Fruit fly (Drosophila melanogaster): ENCODE measurements around the gene Nup153.
A peak's percentile ranks its signal among the peaks of the same experiment; 100 is the strongest.

Nup153 gene

dm6 chrX:16579978-16580377 lies 19.1 kb upstream of the Nup153 start:
- no peak for TF ChIP-seq Met (GFP tag; optimal IDR thresholded peaks at IDR 0.05)
- peak; percentile 18 for TF ChIP-seq topi (GFP tag; optimal IDR thresholded peaks at IDR 0.05)
- peak; percentile 27 for TF ChIP-seq CG4318 (GFP tag; optimal IDR thresholded peaks at IDR 0.05)
- TF ChIP-seq CG34406 (GFP tag; optimal IDR thresholded peaks at IDR 0.05): peak; percentile 19
- TF ChIP-seq achi (GFP tag; optimal IDR thresholded peaks at IDR 0.05): peak; percentile 25
- TF ChIP-seq ss (GFP tag; optimal IDR thresholded peaks at IDR 0.05): peak in 1 of 2 experiments; percentile 23
- peak; percentile 1 for TF ChIP-seq Smox (GFP tag; optimal IDR thresholded peaks at IDR 0.05)
- peak; percentile 6 for TF ChIP-seq CG6792 (GFP tag; optimal IDR thresholded peaks at IDR 0.05)
- TF ChIP-seq CG3032 (tag; optimal IDR thresholded peaks at IDR 0.05): peak; percentile 31
- TF ChIP-seq svp (GFP tag): peak; percentile 33
- TF ChIP-seq OdsH (GFP tag; optimal IDR thresholded peaks at IDR 0.05): peak; percentile 46
- TF ChIP-seq pdm3 (GFP tag; optimal IDR thresholded peaks at IDR 0.05): peak; percentile 6
- TF ChIP-seq esn (GFP tag; optimal IDR thresholded peaks at IDR 0.05): peak; percentile 19
- peak; percentile 25 for TF ChIP-seq CG8632 (GFP tag; optimal IDR thresholded peaks at IDR 0.05)
- no peak for TF ChIP-seq Ets96B (tag; optimal IDR thresholded peaks at IDR 0.05)
- peak; percentile 9 for TF ChIP-seq CG10631 (GFP tag; optimal IDR thresholded peaks at IDR 0.05)
- TF ChIP-seq CG31627 (GFP tag; optimal IDR thresholded peaks at IDR 0.05): no peak
- TF ChIP-seq Sox15 (GFP tag; optimal IDR thresholded peaks at IDR 0.05): no peak
- TF ChIP-seq Eip78C (GFP tag): peak; percentile 51
- no peak for TF ChIP-seq CG11762 (GFP tag; optimal IDR thresholded peaks at IDR 0.05; ENCODE audit: insufficient read depth)
- peak; percentile 16 for TF ChIP-seq acj6 (GFP tag; optimal IDR thresholded peaks at IDR 0.05)
- TF ChIP-seq Ets21C (GFP tag; optimal IDR thresholded peaks at IDR 0.05): no peak
- TF ChIP-seq Hr4 (GFP tag; optimal IDR thresholded peaks at IDR 0.05): peak; percentile 43
- peak; percentile 61 for TF ChIP-seq CG32006 (GFP tag; optimal IDR thresholded peaks at IDR 0.05)
- peak; percentile 29 for TF ChIP-seq Eip75B (GFP tag; optimal IDR thresholded peaks at IDR 0.05)
- TF ChIP-seq Gug (GFP tag; IDR thresholded peaks at IDR 0.05): peak; percentile 11; the same call in 1 of the 2 replicates
- no peak for TF ChIP-seq Sox102F (GFP tag; optimal IDR thresholded peaks at IDR 0.05)
- TF ChIP-seq fd59A (GFP tag; optimal IDR thresholded peaks at IDR 0.05): no peak
- peak; percentile 4 for TF ChIP-seq cyc (GFP tag; optimal IDR thresholded peaks at IDR 0.05)
- TF ChIP-seq CG6808 (GFP tag; optimal IDR thresholded peaks at IDR 0.05): peak; percentile 15
- TF ChIP-seq CG10669 (GFP tag; optimal IDR thresholded peaks at IDR 0.05): peak; percentile 33
- peak; percentile 21 for TF ChIP-seq CG6276 (GFP tag; optimal IDR thresholded peaks at IDR 0.05)
- TF ChIP-seq CG11902 (GFP tag; optimal IDR thresholded peaks at IDR 0.05): no peak

dm6 chrX:16581703-16582102 lies 17.3 kb upstream of the Nup153 start:
- peak; percentile 0 for TF ChIP-seq esn (GFP tag; optimal IDR thresholded peaks at IDR 0.05)
- no peak for TF ChIP-seq Gug (GFP tag; IDR thresholded peaks at IDR 0.05)
- peak; percentile 15 for TF ChIP-seq acj6 (GFP tag; optimal IDR thresholded peaks at IDR 0.05)
- no peak for TF ChIP-seq Sox102F (GFP tag; optimal IDR thresholded peaks at IDR 0.05)
- TF ChIP-seq pdm3 (GFP tag; optimal IDR thresholded peaks at IDR 0.05): peak; percentile 7
- TF ChIP-seq CG32006 (GFP tag; optimal IDR thresholded peaks at IDR 0.05): peak; percentile 56
- peak; percentile 21 for TF ChIP-seq Hr39 (GFP tag; optimal IDR thresholded peaks at IDR 0.05)
- TF ChIP-seq CG10669 (GFP tag; optimal IDR thresholded peaks at IDR 0.05): no peak
- TF ChIP-seq CG11902 (GFP tag; optimal IDR thresholded peaks at IDR 0.05): no peak
- peak; percentile 55 for TF ChIP-seq Hr4 (GFP tag; optimal IDR thresholded peaks at IDR 0.05)
- TF ChIP-seq lz (GFP tag; optimal IDR thresholded peaks at IDR 0.05): peak; percentile 4
- peak; percentile 10 for TF ChIP-seq cyc (GFP tag; optimal IDR thresholded peaks at IDR 0.05)
- TF ChIP-seq Eip78C (GFP tag): peak; percentile 62
- no peak for TF ChIP-seq Ets21C (GFP tag; optimal IDR thresholded peaks at IDR 0.05)
- peak; percentile 3 for TF ChIP-seq CG31627 (GFP tag; optimal IDR thresholded peaks at IDR 0.05)
- no peak for TF ChIP-seq Lpt (GFP tag; optimal IDR thresholded peaks at IDR 0.05)
- peak; percentile 12 for TF ChIP-seq OdsH (GFP tag; optimal IDR thresholded peaks at IDR 0.05)
- TF ChIP-seq topi (GFP tag; optimal IDR thresholded peaks at IDR 0.05): peak; percentile 4
- no peak for TF ChIP-seq Sox15 (GFP tag; optimal IDR thresholded peaks at IDR 0.05)
- TF ChIP-seq Sox14 (GFP tag; optimal IDR thresholded peaks at IDR 0.05): peak; percentile 3

dm6 chrX:16582145-16582544 lies 16.9 kb upstream of the Nup153 start:
- TF ChIP-seq CG16779 (tag; optimal IDR thresholded peaks at IDR 0.05): no peak
